Fruit fly (Drosophila melanogaster): ENCODE data around the gene CG15563.
A peak's percentile ranks its signal among the peaks of the same experiment; 100 is the strongest.

Gene CG15563

DNA sequence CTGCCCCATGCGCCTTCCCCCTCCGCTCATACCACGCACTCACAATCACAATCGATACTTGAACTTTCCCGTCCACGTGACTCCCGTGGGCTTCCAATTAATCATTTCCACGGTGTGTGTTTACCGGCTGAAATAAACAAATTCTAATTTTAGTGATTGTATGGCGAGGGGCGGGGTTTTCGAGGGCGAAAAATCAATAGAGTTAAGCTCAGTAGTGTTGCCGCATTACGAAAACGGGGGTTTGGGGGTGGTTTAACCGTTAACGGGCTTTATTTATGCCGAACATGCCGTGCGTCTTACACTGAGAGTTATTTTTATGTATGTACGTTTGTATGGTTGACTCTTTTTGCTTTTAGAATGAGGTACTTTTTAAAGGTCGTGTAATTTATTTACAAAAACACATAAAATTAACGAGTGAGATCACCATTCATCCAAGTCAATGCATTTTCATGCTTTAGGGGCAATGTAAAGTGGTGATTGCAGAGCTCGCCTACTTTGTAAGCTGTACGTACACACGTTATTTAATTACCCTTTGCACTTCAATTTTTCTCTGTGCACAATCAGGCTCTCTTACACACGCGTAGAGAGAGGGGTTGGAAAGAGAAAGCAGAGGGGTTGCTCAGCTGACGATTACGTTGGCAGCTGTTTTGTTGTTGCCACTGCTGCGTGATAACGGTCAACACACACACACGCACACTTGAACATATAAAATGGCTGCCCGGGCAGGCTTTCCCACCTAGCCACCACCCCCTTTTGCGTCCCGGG lies 9.8 kb downstream of the CG15563 start (continued):
- TF ChIP-seq CG13624 (GFP tag; optimal IDR thresholded peaks at IDR 0.05): peak; percentile 89
- no peak for TF ChIP-seq CG4404 (GFP tag; IDR thresholded peaks at IDR 0.05)
- peak; percentile 77 for TF ChIP-seq Blimp-1 (GFP tag; optimal IDR thresholded peaks at IDR 0.05)
- no peak for TF ChIP-seq Drgx (GFP tag; IDR thresholded peaks at IDR 0.05)
- no peak for TF ChIP-seq Rx (GFP tag; IDR thresholded peaks at IDR 0.05)
- peak; percentile 63 for TF ChIP-seq CG9876 (GFP tag; optimal IDR thresholded peaks at IDR 0.05)
- TF ChIP-seq Dip3 (GFP tag; optimal IDR thresholded peaks at IDR 0.05): peak; percentile 74
- TF ChIP-seq CG10431 (GFP tag; optimal IDR thresholded peaks at IDR 0.05): peak; percentile 57
- TF ChIP-seq CG17186 (GFP tag; optimal IDR thresholded peaks at IDR 0.05): peak; percentile 15
- TF ChIP-seq E2f2 (GFP tag; IDR thresholded peaks at IDR 0.05): no peak
- TF ChIP-seq CG2712 (tag; optimal IDR thresholded peaks at IDR 0.05): peak; percentile 89
- TF ChIP-seq cad (GFP tag; optimal IDR thresholded peaks at IDR 0.05): no peak
- peak; percentile 81 for TF ChIP-seq Sox100B (GFP tag; optimal IDR thresholded peaks at IDR 0.05)
- TF ChIP-seq CG15514 (GFP tag; optimal IDR thresholded peaks at IDR 0.05): peak; percentile 70
- TF ChIP-seq pb (GFP tag; optimal IDR thresholded peaks at IDR 0.05): peak; percentile 86
- peak; percentile 17 for TF ChIP-seq Elba2 (GFP tag; optimal IDR thresholded peaks at IDR 0.05)
- peak; percentile 58 for TF ChIP-seq CG4707 (GFP tag; optimal IDR thresholded peaks at IDR 0.05)
- TF ChIP-seq sna (GFP tag; IDR thresholded peaks at IDR 0.05; ENCODE audit: partially characterized antibody): no peak
- peak; percentile 73 for TF ChIP-seq disco-r (GFP tag; optimal IDR thresholded peaks at IDR 0.05)
- TF ChIP-seq nau (GFP tag; optimal IDR thresholded peaks at IDR 0.05): peak; percentile 77
- TF ChIP-seq psq (GFP tag; optimal IDR thresholded peaks at IDR 0.05): no peak
- TF ChIP-seq sqz (GFP tag; optimal IDR thresholded peaks at IDR 0.05): peak; percentile 27
- TF ChIP-seq lab (GFP tag; optimal IDR thresholded peaks at IDR 0.05): peak; percentile 89
- peak; percentile 75 for TF ChIP-seq slou (GFP tag; optimal IDR thresholded peaks at IDR 0.05)
- TF ChIP-seq CG11085 (GFP tag; IDR thresholded peaks at IDR 0.05): no peak
- TF ChIP-seq CG7928 (GFP tag; optimal IDR thresholded peaks at IDR 0.05): peak; percentile 50
- peak; percentile 16 for TF ChIP-seq Neu2 (GFP tag; optimal IDR thresholded peaks at IDR 0.05; ENCODE audit: borderline replicate concordance)
- peak; percentile 2 for TF ChIP-seq hkb (optimal IDR thresholded peaks at IDR 0.05)
- no peak for TF ChIP-seq hkb (GFP tag; IDR thresholded peaks at IDR 0.05)
- TF ChIP-seq CG30020 (tag; optimal IDR thresholded peaks at IDR 0.05): peak; percentile 62
- TF ChIP-seq h (optimal IDR thresholded peaks at IDR 0.05): no peak
- TF ChIP-seq run (tag; optimal IDR thresholded peaks at IDR 0.05): peak; percentile 48
- TF ChIP-seq Xbp1 (GFP tag; optimal IDR thresholded peaks at IDR 0.05): peak; percentile 85
- peak; percentile 68 for TF ChIP-seq CG1529 (GFP tag; optimal IDR thresholded peaks at IDR 0.05)
- TF ChIP-seq salm (tag; optimal IDR thresholded peaks at IDR 0.05): peak; percentile 66
- TF ChIP-seq Antp (GFP tag; optimal IDR thresholded peaks at IDR 0.05): peak; percentile 89
- peak; percentile 78 for TF ChIP-seq CG12155 (GFP tag; optimal IDR thresholded peaks at IDR 0.05)
- TF ChIP-seq zf30C (GFP tag; optimal IDR thresholded peaks at IDR 0.05): peak; percentile 98
- TF ChIP-seq CG18619 (GFP tag; optimal IDR thresholded peaks at IDR 0.05): peak; percentile 89
- peak; percentile 76 for TF ChIP-seq CG1233 (GFP tag; optimal IDR thresholded peaks at IDR 0.05)
- TF ChIP-seq E2f1 (GFP tag; IDR thresholded peaks at IDR 0.05): no peak
- peak in 1 of 2 experiments; percentile 40 for TF ChIP-seq insv (GFP tag; optimal IDR thresholded peaks at IDR 0.05)
- peak; percentile 65 for TF ChIP-seq CG1792 (GFP tag; optimal IDR thresholded peaks at IDR 0.05)
- TF ChIP-seq CG10654 (GFP tag; optimal IDR thresholded peaks at IDR 0.05): peak; percentile 61
- peak; percentile 74 for TF ChIP-seq B-H2 (GFP tag; optimal IDR thresholded peaks at IDR 0.05)
- TF ChIP-seq stwl (tag; optimal IDR thresholded peaks at IDR 0.05): no peak
- peak; percentile 58 for TF ChIP-seq CG10462 (GFP tag; optimal IDR thresholded peaks at IDR 0.05)
- peak; percentile 86 for TF ChIP-seq nmo (GFP tag; optimal IDR thresholded peaks at IDR 0.05)
- peak; percentile 79 for TF ChIP-seq HmgD (GFP tag; optimal IDR thresholded peaks at IDR 0.05)
- no peak for TF ChIP-seq CG6175 (GFP tag; IDR thresholded peaks at IDR 0.05)

All from whole organism, embryonic.